Worm (Caenorhabditis elegans) whole organism, L4 larva: ENCODE results near the gene ran-1.

Experiments
- F37D6.2 ChIP-seq: sonication (generic microtip); optimal IDR thresholded peaks from 2 replicates; lab custom pipeline; 2016; ENCODE audit warnings: mild to moderate bottlenecking, missing genetic modification characterization, missing compliant biosample characterization
- Y105C5A.15 ChIP-seq: fragments of 200-800 bp; sonication (Bioruptor generic); IDR thresholded peaks from 2 replicates; pipeline ENCODE4 v1.3.6; 2022; ENCODE audit warnings: missing genetic modification characterization, missing compliant biosample characterization
- Y5F2A.4 ChIP-seq: fragments of 200-800 bp; sonication (Bioruptor generic); optimal IDR thresholded peaks from 2 replicates; lab custom pipeline; 2018; ENCODE audit warnings: mild to moderate bottlenecking, missing genetic modification characterization, missing compliant biosample characterization
- Y75B8A.6 ChIP-seq: fragments of 200-800 bp; sonication (Bioruptor generic); IDR thresholded peaks from 2 replicates; pipeline ENCODE4 v1.3.6; 2022; ENCODE audit warnings: missing genetic modification reagents, missing genetic modification characterization, missing compliant biosample characterization
- aha-1 ChIP-seq: fragments of 150-350 bp; peaks from one replicate; lab custom pipeline; 2014; ENCODE audit warnings: missing biosample characterization, missing genetic modification characterization
- aly-2 ChIP-seq: sonication (generic microtip); optimal IDR thresholded peaks from 2 replicates; lab custom pipeline; 2018; ENCODE audit warnings: missing biosample characterization, missing genetic modification characterization
- ama-1 ChIP-seq: fragments of 150-350 bp; optimal IDR thresholded peaks from 2 replicates; lab custom pipeline; 2014; ENCODE audit warnings: inconsistent platforms, mixed read lengths
- arid-1 ChIP-seq: fragments of 200-800 bp; sonication (Bioruptor generic); conservative IDR thresholded peaks from 2 replicates; pipeline ENCODE4 v1.3.6; 2022; ENCODE audit warnings: missing genetic modification reagents, missing genetic modification characterization, missing compliant biosample characterization
- attf-4 ChIP-seq: sonication (generic microtip); optimal IDR thresholded peaks from 3 replicates; lab custom pipeline; 2017; ENCODE audit warnings: missing biosample characterization, missing genetic modification characterization
- ceh-20 ChIP-seq: fragments of 200-800 bp; sonication (Bioruptor generic); IDR thresholded peaks from 2 replicates; pipeline ENCODE4 v1.3.6; 2022; ENCODE audit warnings: missing genetic modification reagents, missing genetic modification characterization, missing compliant biosample characterization
- ceh-28 ChIP-seq: fragments of 150-350 bp; optimal IDR thresholded peaks from 2 replicates; lab custom pipeline; 2014; ENCODE audit warnings: missing biosample characterization, missing genetic modification reagents, missing genetic modification characterization
- ceh-32 ChIP-seq: sonication (generic microtip); optimal IDR thresholded peaks from 2 replicates; lab custom pipeline; 2016; ENCODE audit warnings: mild to moderate bottlenecking, missing genetic modification characterization, missing compliant biosample characterization; ENCODE audit not compliant: poor library complexity
- ceh-44 ChIP-seq: fragments of 200-800 bp; sonication (Bioruptor generic); IDR thresholded peaks from 2 replicates; pipeline ENCODE4 v1.3.6; 2022; ENCODE audit warnings: missing genetic modification reagents, missing genetic modification characterization, missing compliant biosample characterization
- ces-1 ChIP-seq: fragments of 150-350 bp; sonication (generic microtip); optimal IDR thresholded peaks from 4 replicates; lab custom pipeline; 2014; ENCODE audit warnings: missing biosample characterization, missing genetic modification reagents, missing genetic modification characterization
- daf-16 ChIP-seq, 3 experiments: sonication (generic microtip); optimal IDR thresholded peaks; 2 replicates each; lab custom pipeline; 2016 to 2017; ENCODE audit warnings: missing genetic modification characterization in 3 of 3, missing genetic modification reagents in 3 of 3, mild to moderate bottlenecking in 2 of 3, missing compliant biosample characterization in 2 of 3, missing biosample characterization in 1 of 3, moderate library complexity in 1 of 3
- dmd-6 ChIP-seq: fragments of 200-800 bp; sonication (Bioruptor generic); IDR thresholded peaks from 2 replicates; pipeline ENCODE4 v1.3.6; 2022; ENCODE audit warnings: missing genetic modification reagents, missing genetic modification characterization, missing compliant biosample characterization
- duxl-1 ChIP-seq: sonication (generic microtip); optimal IDR thresholded peaks from 2 replicates; lab custom pipeline; 2016; ENCODE audit warnings: mild to moderate bottlenecking, missing genetic modification characterization, moderate library complexity, missing compliant biosample characterization; ENCODE audit not compliant: poor library complexity
- egl-27 ChIP-seq: sonication (generic microtip); optimal IDR thresholded peaks from 3 replicates; lab custom pipeline; 2017; ENCODE audit warnings: missing biosample characterization, missing genetic modification reagents, missing genetic modification characterization
- egl-43 ChIP-seq: fragments of 200-800 bp; sonication (Bioruptor generic); IDR thresholded peaks from 2 replicates; pipeline ENCODE4 v1.3.6; 2022; ENCODE audit warnings: missing genetic modification reagents, missing genetic modification characterization, missing compliant biosample characterization
- fkh-10 ChIP-seq: fragments of 150-350 bp; optimal IDR thresholded peaks from 2 replicates; lab custom pipeline; 2014; ENCODE audit warnings: missing biosample characterization, missing genetic modification reagents, missing genetic modification characterization
- fos-1 ChIP-seq: fragments of 150-350 bp; optimal IDR thresholded peaks from 2 replicates; lab custom pipeline; 2014; ENCODE audit warnings: missing biosample characterization, missing genetic modification characterization
- gei-8 ChIP-seq: fragments of 200-800 bp; sonication (Bioruptor generic); optimal IDR thresholded peaks from 2 replicates; lab custom pipeline; 2018; ENCODE audit warnings: mild to moderate bottlenecking, missing genetic modification characterization, missing compliant biosample characterization
- lin-1 ChIP-seq: fragments of 200-800 bp; sonication (Bioruptor generic); IDR thresholded peaks from 2 replicates; pipeline ENCODE4 v1.3.6; 2022; ENCODE audit warnings: missing genetic modification reagents, missing genetic modification characterization, missing compliant biosample characterization
- lin-13 ChIP-seq: fragments of 150-350 bp; optimal IDR thresholded peaks from 2 replicates; lab custom pipeline; 2014; ENCODE audit warnings: missing biosample characterization, missing genetic modification reagents, missing genetic modification characterization
- lin-38 ChIP-seq: fragments of 200-800 bp; sonication (Bioruptor generic); IDR thresholded peaks from 2 replicates; pipeline ENCODE4 v1.3.6; 2022; ENCODE audit warnings: missing genetic modification reagents, missing genetic modification characterization, missing compliant biosample characterization
- lin-39 ChIP-seq: fragments of 150-350 bp; optimal IDR thresholded peaks from 2 replicates; lab custom pipeline; 2014; ENCODE audit warnings: missing biosample characterization, missing genetic modification reagents, missing genetic modification characterization
- lir-3 ChIP-seq: sonication (generic microtip); optimal IDR thresholded peaks from 2 replicates; lab custom pipeline; 2016; ENCODE audit warnings: mild to moderate bottlenecking, missing genetic modification characterization, missing compliant biosample characterization
- mdl-1 ChIP-seq, 2 experiments: fragments of 150-350 bp in 1 of 2; sonication (generic microtip) in 1 of 2; optimal IDR thresholded peaks; 2 replicates each; lab custom pipeline; 2014 to 2017; ENCODE audit warnings: missing biosample characterization in 2 of 2, missing genetic modification characterization in 2 of 2
- mxl-2 ChIP-seq: fragments of 200-800 bp; sonication (Bioruptor generic); conservative IDR thresholded peaks from 2 replicates; pipeline ENCODE4 v1.3.6; 2022; ENCODE audit warnings: missing genetic modification reagents, missing genetic modification characterization, missing compliant biosample characterization
- nhr-102 ChIP-seq: sonication (generic microtip); optimal IDR thresholded peaks from 2 replicates; lab custom pipeline; 2016; ENCODE audit warnings: mild to moderate bottlenecking, missing genetic modification characterization, moderate library complexity, missing compliant biosample characterization
- nhr-11 ChIP-seq: fragments of 150-350 bp; optimal IDR thresholded peaks from 2 replicates; lab custom pipeline; 2014; ENCODE audit warnings: missing biosample characterization, missing genetic modification characterization
- nhr-237 ChIP-seq: sonication (generic microtip); optimal IDR thresholded peaks from 2 replicates; lab custom pipeline; 2017; ENCODE audit warnings: missing biosample characterization, missing genetic modification characterization
- nhr-42 ChIP-seq: fragments of 200-800 bp; sonication (Bioruptor generic); IDR thresholded peaks from 2 replicates; pipeline ENCODE4 v1.3.6; 2022; ENCODE audit warnings: missing genetic modification characterization, missing compliant biosample characterization
- nhr-48 ChIP-seq: sonication (generic microtip); optimal IDR thresholded peaks from 2 replicates; lab custom pipeline; 2016; ENCODE audit warnings: mild to moderate bottlenecking, missing genetic modification characterization, missing compliant biosample characterization
- nhr-76 ChIP-seq: fragments of 150-350 bp; optimal IDR thresholded peaks from 2 replicates; lab custom pipeline; 2014; ENCODE audit warnings: missing biosample characterization, missing genetic modification characterization
- nhr-77 ChIP-seq: fragments of 150-350 bp; optimal IDR thresholded peaks from 2 replicates; lab custom pipeline; 2014; ENCODE audit warnings: missing biosample characterization, missing genetic modification characterization
- pha-4 ChIP-seq, 2 experiments: fragments of 150-350 bp in 1 of 2; fragments of 200-800 bp in 1 of 2; sonication (Bioruptor generic) in 1 of 2; IDR thresholded peaks in 1 of 2; optimal IDR thresholded peaks in 1 of 2; 2 replicates each; pipeline versions ENCODE4 v1.3.6 to Lab custom; 2014 to 2022; ENCODE audit warnings: missing genetic modification characterization in 2 of 2, missing genetic modification reagents in 2 of 2, missing biosample characterization in 1 of 2, missing compliant biosample characterization in 1 of 2
- pqm-1 ChIP-seq: sonication (generic microtip); optimal IDR thresholded peaks from 2 replicates; lab custom pipeline; 2017; ENCODE audit warnings: missing biosample characterization, missing genetic modification characterization
- saeg-2 ChIP-seq: fragments of 200-800 bp; sonication (Bioruptor generic); IDR thresholded peaks from 2 replicates; pipeline ENCODE4 v1.3.6; 2022; ENCODE audit warnings: missing genetic modification reagents, missing genetic modification characterization, missing compliant biosample characterization
- set-16 ChIP-seq: fragments of 200-800 bp; sonication (Bioruptor generic); IDR thresholded peaks from 2 replicates; pipeline ENCODE4 v1.3.6; 2022; ENCODE audit warnings: missing genetic modification reagents, missing genetic modification characterization, missing compliant biosample characterization
- snpc-1.2 ChIP-seq: fragments of 200-800 bp; sonication (Bioruptor generic); IDR thresholded peaks from 2 replicates; pipeline ENCODE4 v1.3.6; 2022; ENCODE audit warnings: missing genetic modification reagents, missing genetic modification characterization, missing compliant biosample characterization
- snpc-4 ChIP-seq: fragments of 150-350 bp; optimal IDR thresholded peaks from 2 replicates; lab custom pipeline; 2014; ENCODE audit warnings: missing biosample characterization, missing genetic modification characterization
- tag-97 ChIP-seq: fragments of 200-800 bp; sonication (Bioruptor generic); IDR thresholded peaks from 2 replicates; pipeline ENCODE4 v1.3.6; 2022; ENCODE audit warnings: missing genetic modification characterization, missing compliant biosample characterization
- tra-1 ChIP-seq: fragments of 200-800 bp; sonication (Bioruptor generic); IDR thresholded peaks from 2 replicates; pipeline ENCODE4 v1.3.6; 2022; ENCODE audit warnings: missing genetic modification reagents, missing genetic modification characterization, missing compliant biosample characterization
- unc-130 ChIP-seq: sonication (generic microtip); optimal IDR thresholded peaks from 2 replicates; lab custom pipeline; 2016; ENCODE audit warnings: missing genetic modification reagents, missing genetic modification characterization, missing compliant biosample characterization
- unc-62 ChIP-seq, 3 experiments: fragments of 150-350 bp in 1 of 3; sonication (generic microtip); optimal IDR thresholded peaks in 2 of 3; peaks in 1 of 3; 1 replicate in 1 of 3; 2 replicates in 2 of 3; lab custom pipeline; 2014 to 2017; ENCODE audit warnings: missing biosample characterization in 3 of 3, missing genetic modification characterization in 3 of 3, missing genetic modification reagents in 3 of 3, missing genotype in 1 of 3
- vab-7 ChIP-seq: fragments of 200-800 bp; sonication (Bioruptor generic); IDR thresholded peaks from 2 replicates; pipeline ENCODE4 v1.3.6; 2022; ENCODE audit warnings: missing genetic modification reagents, missing genetic modification characterization, missing compliant biosample characterization
- zag-1 ChIP-seq: fragments of 150-350 bp; optimal IDR thresholded peaks from 2 replicates; lab custom pipeline; 2014; ENCODE audit warnings: missing biosample characterization, missing genetic modification characterization
- zip-11 ChIP-seq: fragments of 200-800 bp; sonication (Bioruptor generic); IDR thresholded peaks from 2 replicates; pipeline ENCODE4 v1.3.6; 2022; ENCODE audit warnings: missing genetic modification characterization, missing compliant biosample characterization
- zip-2 ChIP-seq: fragments of 150-350 bp; optimal IDR thresholded peaks from 2 replicates; lab custom pipeline; 2014; ENCODE audit warnings: missing biosample characterization, missing genetic modification characterization
- ztf-7 ChIP-seq: fragments of 150-350 bp; optimal IDR thresholded peaks from 2 replicates; lab custom pipeline; 2014; ENCODE audit warnings: missing biosample characterization, missing genetic modification characterization

ran-1 gene

ce11 chrIII:10739902-10740301 is 7.6 kb downstream of the ran-1 start (continued):
- TF ChIP-seq nhr-102 (tag; lab: Kevin White, UChicago) (peak; percentile 23), vab-7 (GFP tag; lab: Robert Waterston, UW) (no peak), lin-13 (GFP tag; lab: Kevin White, UChicago) (no peak), Y75B8A.6 (GFP tag; lab: Robert Waterston, UW) (no peak), ceh-32 (no peak), nhr-48 (peak; percentile 7), snpc-1.2 (no peak), egl-43 (GFP tag; lab: Robert Waterston, UW) (no peak), nhr-42 (GFP tag; lab: Robert Waterston, UW) (no peak), attf-4 (no peak), arid-1 (GFP tag; lab: Robert Waterston, UW) (0 out of 2 replicates have a peak, but pooled peaks have one; percentile 22), nhr-77 (tag; lab: Kevin White, UChicago) (no peak), daf-16 (GFP tag; optimal IDR thresholded peaks at IDR 0.05; lab: Kevin White, UChicago) (no peak), daf-16 (tag; optimal IDR thresholded peaks at IDR 0.05; lab: Kevin White, UChicago) (peak; percentile 4), tag-97 (GFP tag; lab: Robert Waterston, UW) (no peak), ceh-28 (tag; lab: Kevin White, UChicago) (no peak), dmd-6 (GFP tag; lab: Robert Waterston, UW) (0 out of 2 replicates have a peak, but pooled peaks have one; percentile 14), lir-3 (peak; percentile 11), gei-8 (GFP tag; lab: Kevin White, UChicago) (no peak), nhr-237 (tag; lab: Kevin White, UChicago) (no peak), ces-1 (GFP tag; lab: Kevin White, UChicago) (no peak), mxl-2 (GFP tag; lab: Robert Waterston, UW) (no peak), duxl-1 (no peak), ceh-44 (GFP tag; lab: Robert Waterston, UW) (no peak), ama-1 (lab: Kevin White, UChicago) (peak; percentile 62), egl-27 (tag; lab: Kevin White, UChicago) (no peak), fos-1 (no peak), unc-62 (GFP tag; optimal IDR thresholded peaks at IDR 0.05 in 1 of 2; lab: Kevin White, UChicago) (peak in 1 of 2 experiments; percentile 88), unc-62 (tag; optimal IDR thresholded peaks at IDR 0.05; lab: Kevin White, UChicago) (no peak), set-16 (GFP tag; lab: Robert Waterston, UW) (no peak), Y105C5A.15 (GFP tag; lab: Robert Waterston, UW) (no peak), lin-38 (GFP tag; lab: Robert Waterston, UW) (peak; percentile 74), nhr-11 (tag; lab: Kevin White, UChicago) (peak; percentile 50), zag-1 (tag; lab: Kevin White, UChicago) (no peak), pha-4 (GFP tag; IDR thresholded peaks at IDR 0.05; lab: Robert Waterston, UW) (no peak), pha-4 (tag; optimal IDR thresholded peaks at IDR 0.05; lab: Kevin White, UChicago) (no peak), zip-2 (tag; lab: Kevin White, UChicago) (no peak), aly-2 (tag; lab: Kevin White, UChicago) (no peak), F37D6.2 (tag; lab: Kevin White, UChicago) (no peak), ceh-20 (GFP tag; lab: Robert Waterston, UW) (no peak), Y5F2A.4 (GFP tag; lab: Kevin White, UChicago) (no peak), mdl-1 (tag; optimal IDR thresholded peaks at IDR 0.05; lab: Kevin White, UChicago) (peak in 1 of 2 experiments; percentile 8), pqm-1 (tag; lab: Kevin White, UChicago) (peak; percentile 13), zip-11 (no peak), aha-1 (tag; lab: Kevin White, UChicago) (peak; percentile 97), nhr-76 (tag; lab: Kevin White, UChicago) (no peak), saeg-2 (GFP tag; lab: Robert Waterston, UW) (no peak), lin-1 (GFP tag; lab: Robert Waterston, UW) (no peak), ztf-7 (no peak), unc-130 (GFP tag; lab: Kevin White, UChicago) (no peak), fkh-10 (GFP tag; lab: Kevin White, UChicago) (no peak), snpc-4 (tag; lab: Kevin White, UChicago) (no peak), lin-39 (tag; lab: Kevin White, UChicago) (no peak), tra-1 (GFP tag; lab: Robert Waterston, UW) (no peak)
